Fruit fly (Drosophila melanogaster) whole organism, wandering third instar larva: Measurements from ENCODE around the gene Ire1.

Source experiments
- Abd-B ChIP-seq: fragments of >200 bp; optimal IDR thresholded peaks from 2 replicates; lab custom pipeline; 2017; ENCODE audit warnings: missing biosample characterization, missing genetic modification characterization
- CG32264 ChIP-seq: fragments of 200-800 bp; sonication (Bioruptor generic); optimal IDR thresholded peaks from 2 replicates; lab custom pipeline; 2016; ENCODE audit warnings: missing biosample characterization, missing genetic modification characterization
- CG9705 ChIP-seq: fragments of 200-800 bp; sonication (Bioruptor generic); optimal IDR thresholded peaks from 2 replicates; lab custom pipeline; 2018; ENCODE audit warnings: missing biosample characterization, mild to moderate bottlenecking, missing genetic modification characterization
- CrebA ChIP-seq: fragments of 200-800 bp; sonication (Bioruptor generic); optimal IDR thresholded peaks from 2 replicates; lab custom pipeline; 2016; ENCODE audit warnings: missing biosample characterization, mild to moderate bottlenecking, missing genetic modification characterization, borderline replicate concordance
- Dfd ChIP-seq: fragments of >200 bp; optimal IDR thresholded peaks from 2 replicates; lab custom pipeline; 2017; ENCODE audit warnings: missing biosample characterization, missing genetic modification characterization
- Dif ChIP-seq: fragments of 200-275, 200-300 bp; sonication (Bioruptor generic); optimal IDR thresholded peaks from 2 replicates; lab custom pipeline; 2018; ENCODE audit warnings: missing biosample characterization, missing genetic modification characterization; ENCODE audit not compliant: partially characterized antibody
- GATAd ChIP-seq: sonication (Bioruptor generic); optimal IDR thresholded peaks from 2 replicates; lab custom pipeline; 2016; ENCODE audit warnings: missing biosample characterization, missing genetic modification characterization
- HLH106 ChIP-seq: fragments of 200-800 bp; optimal IDR thresholded peaks from 3 replicates; lab custom pipeline; 2019; ENCODE audit warnings: missing biosample characterization, mild to moderate bottlenecking, missing genetic modification characterization, moderate library complexity
- Hr83 ChIP-seq: fragments of 200-300 bp; sonication (Bioruptor generic); optimal IDR thresholded peaks from 2 replicates; lab custom pipeline; 2016; ENCODE audit warnings: missing biosample characterization, mild to moderate bottlenecking, missing genetic modification characterization, moderate library complexity; ENCODE audit not compliant: poor library complexity, severe bottlenecking
- Jra ChIP-seq: sonication (Bioruptor generic); optimal IDR thresholded peaks from 2 replicates; lab custom pipeline; 2016; ENCODE audit warnings: missing biosample characterization, missing genetic modification characterization
- Mio ChIP-seq: sonication (Bioruptor generic); optimal IDR thresholded peaks from 2 replicates; lab custom pipeline; 2016; ENCODE audit warnings: missing biosample characterization, missing genetic modification characterization
- N ChIP-seq: fragments of >200 bp; optimal IDR thresholded peaks from 2 replicates; lab custom pipeline; 2018; ENCODE audit warnings: missing biosample characterization, missing external identifiers, missing genetic modification characterization
- OdsH ChIP-seq: fragments of 200-800 bp; sonication (Bioruptor generic); optimal IDR thresholded peaks from 2 replicates; lab custom pipeline; 2016; ENCODE audit warnings: missing biosample characterization, mild to moderate bottlenecking, missing genetic modification characterization
- Rel ChIP-seq, 2 experiments: fragments of 200-800 bp; sonication (Bioruptor generic) in 1 of 2; optimal IDR thresholded peaks; 2 replicates in 1 of 2; 3 replicates in 1 of 2; lab custom pipeline; 2016 to 2019; ENCODE audit warnings: mild to moderate bottlenecking in 2 of 2, missing biosample characterization in 2 of 2, missing genetic modification characterization in 2 of 2, moderate library complexity in 1 of 2
- Sp1 ChIP-seq: fragments of 200-800 bp; sonication (Bioruptor generic); optimal IDR thresholded peaks from 3 replicates; lab custom pipeline; 2019; ENCODE audit warnings: missing biosample characterization, mild to moderate bottlenecking, missing genetic modification characterization, moderate library complexity
- br ChIP-seq: fragments of 200-800 bp; sonication (Bioruptor generic); optimal IDR thresholded peaks from 2 replicates; lab custom pipeline; 2016; ENCODE audit warnings: missing biosample characterization, missing genetic modification characterization
- brk ChIP-seq: fragments of 200-800 bp; sonication (Bioruptor generic); optimal IDR thresholded peaks from 2 replicates; lab custom pipeline; 2016; ENCODE audit warnings: missing biosample characterization, mild to moderate bottlenecking, missing genetic modification characterization
- dl ChIP-seq, 2 experiments: fragments of 175-275, 200-275 bp in 1 of 2; fragments of 200-275 bp in 1 of 2; sonication (Bioruptor generic); optimal IDR thresholded peaks; lab custom pipeline; 2018; ENCODE audit warnings: mild to moderate bottlenecking in 2 of 2, missing biosample characterization in 2 of 2, missing genetic modification characterization in 2 of 2, moderate library complexity in 2 of 2; ENCODE audit not compliant: partially characterized antibody in 2 of 2, insufficient read depth in 1 of 2
- dmrt93B ChIP-seq: fragments of 200-800 bp; sonication (Bioruptor generic); optimal IDR thresholded peaks from 2 replicates; lab custom pipeline; 2018; ENCODE audit warnings: missing biosample characterization, mild to moderate bottlenecking, missing genetic modification characterization
- dsf ChIP-seq: sonication (Bioruptor generic); optimal IDR thresholded peaks from 2 replicates; lab custom pipeline; 2016; ENCODE audit warnings: missing biosample characterization, missing genetic modification characterization, borderline replicate concordance
- ey ChIP-seq: fragments of 200-800 bp; sonication (Bioruptor generic); optimal IDR thresholded peaks from 2 replicates; lab custom pipeline; 2016; ENCODE audit warnings: missing biosample characterization, missing genetic modification characterization
- foxo ChIP-seq, 2 experiments: fragments of 200-800 bp; sonication (Bioruptor generic); optimal IDR thresholded peaks; 2 replicates in 1 of 2; 3 replicates in 1 of 2; lab custom pipeline; 2016 to 2017; ENCODE audit warnings: missing biosample characterization in 2 of 2, missing genetic modification characterization in 2 of 2
- jim ChIP-seq: fragments of 175-275, 200-325 bp; sonication (Bioruptor generic); optimal IDR thresholded peaks from 2 replicates; lab custom pipeline; 2016; ENCODE audit warnings: missing biosample characterization, mild to moderate bottlenecking, missing genetic modification characterization
- lola ChIP-seq: fragments of >200 bp; optimal IDR thresholded peaks from 2 replicates; lab custom pipeline; 2017; ENCODE audit warnings: missing biosample characterization, missing genetic modification characterization
- psq ChIP-seq: fragments of 200-800 bp; sonication (Bioruptor generic); optimal IDR thresholded peaks from 3 replicates; lab custom pipeline; 2017; ENCODE audit warnings: missing biosample characterization, mild to moderate bottlenecking, missing genetic modification characterization, moderate library complexity
- rgr ChIP-seq: fragments of 200-800 bp; sonication (Bioruptor generic); optimal IDR thresholded peaks from 3 replicates; lab custom pipeline; 2016; ENCODE audit warnings: missing biosample characterization, mild to moderate bottlenecking, missing genetic modification characterization
- sage ChIP-seq: fragments of 200-800 bp; sonication (Bioruptor generic); optimal IDR thresholded peaks from 2 replicates; lab custom pipeline; 2016; ENCODE audit warnings: missing biosample characterization, mild to moderate bottlenecking, missing genetic modification characterization
- sv ChIP-seq: fragments of 200-800 bp; sonication (Bioruptor generic); optimal IDR thresholded peaks from 3 replicates; lab custom pipeline; 2016; ENCODE audit warnings: missing biosample characterization, missing genetic modification characterization
- tai ChIP-seq: sonication (Bioruptor generic); optimal IDR thresholded peaks from 2 replicates; lab custom pipeline; 2016; ENCODE audit warnings: missing biosample characterization, missing genetic modification characterization
- usp ChIP-seq: fragments of >200 bp; optimal IDR thresholded peaks from 2 replicates; lab custom pipeline; 2017; ENCODE audit warnings: missing biosample characterization, missing genetic modification characterization
- woc ChIP-seq: sonication (Bioruptor generic); optimal IDR thresholded peaks from 2 replicates; lab custom pipeline; 2016; ENCODE audit warnings: missing biosample characterization, mild to moderate bottlenecking, missing genetic modification characterization

The Ire1 gene

DNA sequence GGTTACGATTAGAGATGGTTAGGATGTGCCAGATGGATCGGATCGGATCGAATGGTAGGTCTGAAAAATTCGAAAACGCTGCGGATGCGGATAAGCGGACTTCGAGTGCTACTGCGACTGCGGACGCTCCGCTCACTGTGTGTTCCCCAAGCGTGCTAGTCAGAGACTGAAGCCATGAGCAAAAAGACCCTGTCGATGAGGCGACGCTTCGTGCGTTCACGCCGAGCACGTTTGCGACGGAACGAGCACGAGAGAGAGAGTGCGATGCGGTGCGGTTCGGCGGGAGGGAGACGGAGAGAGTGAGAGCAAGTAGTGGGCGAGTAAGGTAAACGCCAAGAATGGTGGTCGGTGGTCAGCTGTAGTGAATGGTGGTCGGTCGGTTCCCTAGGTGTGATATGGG, 24.4 kb downstream of the Ire1 start, which contains the start of gene bnl (continued):
- TF ChIP-seq dl (GFP tag; optimal IDR thresholded peaks at IDR 0.05; lab: Kevin White, UChicago; ENCODE audit: insufficient read depth in 1 of 2, partially characterized antibody in 2 of 2) (peak; percentile 75 to 77), foxo (GFP tag; optimal IDR thresholded peaks at IDR 0.05; lab: Kevin White, UChicago) (peak in 1 of 2 experiments; percentile 17), sv (GFP tag; lab: Kevin White, UChicago) (no peak), Hr83 (GFP tag; lab: Kevin White, UChicago) (peak; percentile 79), lola (GFP tag; lab: Kevin White, UChicago) (no peak), woc (GFP tag; lab: Kevin White, UChicago) (no peak), brk (no peak), Mio (no peak), dsf (GFP tag; lab: Kevin White, UChicago) (no peak), Dif (GFP tag; lab: Kevin White, UChicago) (peak; percentile 84), psq (peak; percentile 7), jim (GFP tag; lab: Kevin White, UChicago) (peak; percentile 66)

DNA sequence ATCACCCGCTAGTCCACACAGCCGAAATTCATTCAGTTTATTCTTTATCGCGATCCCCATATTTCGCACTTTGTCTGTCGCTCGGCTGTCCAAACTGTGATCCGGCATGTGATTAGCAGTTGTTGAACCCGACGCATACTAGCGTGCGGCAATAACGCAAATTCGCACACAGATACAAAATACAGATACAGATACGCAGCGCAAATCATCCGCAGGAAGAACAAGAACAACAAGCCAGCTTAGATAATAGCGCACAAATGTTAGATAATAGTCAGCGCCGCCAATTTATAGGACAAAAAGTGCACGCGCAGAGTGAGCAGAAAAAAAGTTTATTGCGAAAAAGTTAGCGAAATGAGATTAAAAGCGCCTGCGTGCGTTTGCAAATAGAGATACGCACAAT, 26.1 kb downstream of the Ire1 start:
- TF ChIP-seq CG32264 (GFP tag; lab: Kevin White, UChicago) (no peak), tai (GFP tag; lab: Kevin White, UChicago) (no peak), dmrt93B (GFP tag; lab: Kevin White, UChicago) (no peak), Abd-B (no peak), CrebA (GFP tag; lab: Kevin White, UChicago) (no peak), ey (GFP tag; lab: Kevin White, UChicago) (no peak), rgr (GFP tag; lab: Kevin White, UChicago) (no peak), sage (GFP tag; lab: Kevin White, UChicago) (no peak), psq (no peak), Dif (GFP tag; lab: Kevin White, UChicago) (no peak), Sp1 (GFP tag; lab: Kevin White, UChicago) (no peak), Rel (GFP tag; optimal IDR thresholded peaks at IDR 0.05; lab: Kevin White, UChicago) (no peak), Rel (tag; optimal IDR thresholded peaks at IDR 0.05; lab: Kevin White, UChicago) (no peak), OdsH (GFP tag; lab: Kevin White, UChicago) (no peak), CG9705 (GFP tag; lab: Kevin White, UChicago) (no peak), sv (GFP tag; lab: Kevin White, UChicago) (no peak), brk (no peak), lola (GFP tag; lab: Kevin White, UChicago) (no peak), GATAd (GFP tag; lab: Kevin White, UChicago) (no peak), N (GFP tag; lab: Kevin White, UChicago) (no peak), HLH106 (no peak)

DNA sequence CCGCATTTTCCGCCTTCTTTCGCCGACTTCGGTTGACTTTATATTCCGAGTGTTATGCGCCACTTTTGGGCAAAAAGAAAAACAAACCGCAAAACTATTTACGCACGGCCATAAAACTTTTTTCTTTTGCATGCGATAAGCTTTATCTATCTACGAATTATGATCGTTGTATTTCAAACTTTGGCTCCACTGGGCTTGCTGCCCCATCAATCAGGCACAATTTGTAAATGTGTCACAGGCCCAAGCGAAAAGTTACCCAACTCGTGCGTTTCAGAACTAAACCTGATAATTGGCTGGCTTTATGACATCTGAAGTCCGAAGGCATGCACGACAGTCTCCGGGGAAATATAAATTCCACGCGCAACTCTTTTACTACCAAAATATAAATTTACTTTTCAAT, 27.1 kb downstream of the Ire1 start:
- TF ChIP-seq usp (GFP tag; lab: Kevin White, UChicago) (no peak), br (GFP tag; lab: Kevin White, UChicago) (no peak), Dif (GFP tag; lab: Kevin White, UChicago) (no peak), OdsH (GFP tag; lab: Kevin White, UChicago) (no peak), woc (GFP tag; lab: Kevin White, UChicago) (no peak), Dfd (no peak), Mio (no peak), HLH106 (no peak), dmrt93B (GFP tag; lab: Kevin White, UChicago) (no peak), N (GFP tag; lab: Kevin White, UChicago) (no peak)

DNA sequence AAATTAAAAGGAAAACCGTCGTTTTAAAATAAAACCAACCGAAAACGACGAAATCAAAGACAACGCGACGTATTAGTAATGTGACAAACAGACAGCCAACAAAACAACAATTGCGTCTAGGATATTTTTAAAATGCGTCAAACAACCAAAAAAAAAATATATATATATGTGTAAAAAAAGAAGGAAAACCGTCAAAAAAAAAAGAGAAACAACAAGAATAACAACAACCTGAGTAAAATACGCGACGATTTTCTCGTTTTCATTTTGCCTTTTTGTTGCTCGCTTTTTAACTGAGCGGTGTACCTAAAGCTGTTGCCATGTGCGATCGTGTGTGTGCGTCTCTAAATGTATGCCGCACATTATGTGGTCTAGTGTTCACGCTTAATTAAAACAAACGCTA, 27.5 kb downstream of the Ire1 start:
- TF ChIP-seq psq (no peak), dsf (GFP tag; lab: Kevin White, UChicago) (no peak), Jra (GFP tag; lab: Kevin White, UChicago) (no peak), jim (GFP tag; lab: Kevin White, UChicago) (no peak), dl (GFP tag; optimal IDR thresholded peaks at IDR 0.05; lab: Kevin White, UChicago; ENCODE audit: insufficient read depth in 1 of 2, partially characterized antibody in 2 of 2) (no peak)
- TF ChIP-seq, all 38 proteins: peak for 0
